Worm (Caenorhabditis elegans): ENCODE data around the gene mec-3.

DNA sequence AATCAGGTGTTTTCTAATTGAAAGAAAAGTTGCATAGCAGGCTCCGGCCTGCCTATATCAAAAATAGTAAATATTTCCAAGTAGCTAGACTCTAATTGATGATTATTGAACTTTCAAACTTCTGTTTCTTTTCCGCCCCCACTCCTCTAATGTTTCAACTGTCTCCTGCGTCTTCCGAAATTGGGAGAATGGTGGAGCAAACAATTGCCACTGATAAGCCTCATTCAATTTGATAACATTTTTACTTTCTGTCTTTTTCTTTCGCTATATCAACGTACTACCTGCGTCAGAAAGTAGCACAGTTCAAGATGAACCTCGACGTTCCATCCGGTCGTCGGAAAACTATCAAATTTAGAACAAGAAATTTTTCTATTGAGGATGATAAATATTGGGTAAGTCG is 22.8 kb downstream of the mec-3 start, which contains the start of gene F13B12.3:
- no peak for TF ChIP-seq ztf-11 (tag; optimal IDR thresholded peaks at IDR 0.05)
- no peak for TF ChIP-seq ama-1 (optimal IDR thresholded peaks at IDR 0.05)
- TF ChIP-seq fkh-2 (tag; optimal IDR thresholded peaks at IDR 0.05): no peak
- no peak for TF ChIP-seq mdl-1 (tag; optimal IDR thresholded peaks at IDR 0.05)
